Fruit fly (Drosophila melanogaster): ENCODE measurements around the gene CG4382.

- TF ChIP-seq CG8478 (optimal IDR thresholded peaks at IDR 0.05) (no peak), CTCF (optimal IDR thresholded peaks at IDR 0.05) (peak; percentile 80 to 91)
Measured at dm6 chr2L:9613006-9613690, 12.5 kb upstream of the CG4382 start, which contains the start of gene Trx2.

Measured in S2 (cell line).